Fruit fly (Drosophila melanogaster): ENCODE results near the gene CG31370.

CG31370 gene

dm6 chr3R:25292864-25293284, 9.4 kb upstream of the CG31370 start, which contains the start of gene CG31098 (continued):
- TF ChIP-seq Meics (GFP tag; optimal IDR thresholded peaks at IDR 0.05), result peak; percentile 53
- no peak for TF ChIP-seq Sry-δ (GFP tag; optimal IDR thresholded peaks at IDR 0.05)
- TF ChIP-seq CG5180 (GFP tag; optimal IDR thresholded peaks at IDR 0.05), result no peak
- no peak for TF ChIP-seq Ravus (GFP tag; IDR thresholded peaks at IDR 0.05)
- TF ChIP-seq esg (GFP tag; conservative IDR thresholded peaks at IDR 0.05), result no peak
- no peak for TF ChIP-seq bcd (GFP tag; optimal IDR thresholded peaks at IDR 0.05)
- TF ChIP-seq twi (tag; optimal IDR thresholded peaks at IDR 0.05), result no peak
- no peak for TF ChIP-seq Bteb2 (GFP tag; optimal IDR thresholded peaks at IDR 0.05)
- TF ChIP-seq grau (tag; optimal IDR thresholded peaks at IDR 0.05), result peak; percentile 84
- no peak for TF ChIP-seq CG12391 (tag; optimal IDR thresholded peaks at IDR 0.05)
- no peak for TF ChIP-seq CG33557 (GFP tag; optimal IDR thresholded peaks at IDR 0.05)
- TF ChIP-seq CG31441 (GFP tag; IDR thresholded peaks at IDR 0.05), result no peak
- TF ChIP-seq fu2 (GFP tag; optimal IDR thresholded peaks at IDR 0.05), result no peak
- no peak for TF ChIP-seq CG6175 (GFP tag; IDR thresholded peaks at IDR 0.05)
- TF ChIP-seq CG15514 (GFP tag; optimal IDR thresholded peaks at IDR 0.05), result peak; percentile 58
- TF ChIP-seq CG30403 (GFP tag; optimal IDR thresholded peaks at IDR 0.05), result no peak
- no peak for TF ChIP-seq CG8478 (optimal IDR thresholded peaks at IDR 0.05)
- TF ChIP-seq otp (GFP tag; IDR thresholded peaks at IDR 0.05), result no peak
- TF ChIP-seq maf-S (GFP tag; optimal IDR thresholded peaks at IDR 0.05), result no peak
- TF ChIP-seq sr (GFP tag; IDR thresholded peaks at IDR 0.05), result no peak
- no peak for TF ChIP-seq pnt (GFP tag; optimal IDR thresholded peaks at IDR 0.05)
- no peak for TF ChIP-seq fd102C (GFP tag; optimal IDR thresholded peaks at IDR 0.05)
- TF ChIP-seq CG3065 (GFP tag; optimal IDR thresholded peaks at IDR 0.05), result no peak
- TF ChIP-seq Mrtf (GFP tag; IDR thresholded peaks at IDR 0.05), result no peak
- no peak for TF ChIP-seq oc (tag; optimal IDR thresholded peaks at IDR 0.05)
- TF ChIP-seq HmgZ (tag; optimal IDR thresholded peaks at IDR 0.05), result peak; percentile 20
- no peak for TF ChIP-seq dpn (GFP tag; optimal IDR thresholded peaks at IDR 0.05)
- peak; percentile 11 for TF ChIP-seq CG10147 (GFP tag; optimal IDR thresholded peaks at IDR 0.05)
- no peak for TF ChIP-seq ham (GFP tag; IDR thresholded peaks at IDR 0.05)
- TF ChIP-seq Antp (GFP tag; optimal IDR thresholded peaks at IDR 0.05), result no peak
- no peak for TF ChIP-seq CG1233 (GFP tag; optimal IDR thresholded peaks at IDR 0.05)
- TF ChIP-seq CG17612 (GFP tag; IDR thresholded peaks at IDR 0.05), result no peak
- peak; percentile 95 for TF ChIP-seq sd (tag; optimal IDR thresholded peaks at IDR 0.05)
- TF ChIP-seq run (tag; optimal IDR thresholded peaks at IDR 0.05), result no peak
- peak; percentile 76 for TF ChIP-seq mirr (GFP tag; optimal IDR thresholded peaks at IDR 0.05)
- TF ChIP-seq Trl (optimal IDR thresholded peaks at IDR 0.05), result peak; percentile 47 to 51
- no peak for TF ChIP-seq Trl (GFP tag; optimal IDR thresholded peaks at IDR 0.05)
- TF ChIP-seq CG4424 (GFP tag; optimal IDR thresholded peaks at IDR 0.05), result no peak
- no peak for TF ChIP-seq CG6654 (GFP tag; optimal IDR thresholded peaks at IDR 0.05)
- TF ChIP-seq stc (GFP tag; IDR thresholded peaks at IDR 0.05), result no peak
- no peak for TF ChIP-seq CG14965 (GFP tag; optimal IDR thresholded peaks at IDR 0.05; ENCODE audit: borderline replicate concordance)
- TF ChIP-seq CG16779 (GFP tag; IDR thresholded peaks at IDR 0.05), result no peak
- TF ChIP-seq CG13287 (GFP tag; IDR thresholded peaks at IDR 0.05; ENCODE audit: partially characterized antibody), result peak; percentile 63; the same call in 1 of the 2 replicates
- no peak for TF ChIP-seq da (GFP tag; optimal IDR thresholded peaks at IDR 0.05)
- peak; percentile 53 for TF ChIP-seq CG3281 (GFP tag; optimal IDR thresholded peaks at IDR 0.05)
- TF ChIP-seq cas (GFP tag; IDR thresholded peaks at IDR 0.05), result no peak
- no peak for TF ChIP-seq nerfin-2 (GFP tag; IDR thresholded peaks at IDR 0.05; ENCODE audit: partially characterized antibody)
- TF ChIP-seq Side (GFP tag; optimal IDR thresholded peaks at IDR 0.05), result no peak
- peak; percentile 20 for TF ChIP-seq sens (GFP tag)
- TF ChIP-seq CG7928 (GFP tag; optimal IDR thresholded peaks at IDR 0.05), result no peak
- no peak for TF ChIP-seq Sry-β (GFP tag; optimal IDR thresholded peaks at IDR 0.05)
- no peak for TF ChIP-seq CG6689 (GFP tag; IDR thresholded peaks at IDR 0.05)

Measured in whole organism, embryonic.